Fruit fly (Drosophila melanogaster) whole organism, embryonic: Measurements from ENCODE around the gene SclA.

Experiments used
- Atf-2 ChIP-seq: fragments of 200-800 bp; sonication (Bioruptor generic); optimal IDR thresholded peaks from 2 replicates; lab custom pipeline; 2016; ENCODE audit warnings: missing biosample characterization, missing genetic modification characterization
- B-H2 ChIP-seq: fragments of 200-800 bp; sonication (Bioruptor generic); optimal IDR thresholded peaks from 2 replicates; lab custom pipeline; 2018; ENCODE audit warnings: missing biosample characterization, mild to moderate bottlenecking, missing genetic modification characterization
- CG10209 ChIP-seq: fragments of 200-800 bp; sonication (Bioruptor generic); optimal IDR thresholded peaks from 3 replicates; lab custom pipeline; 2017; ENCODE audit warnings: missing biosample characterization, mild to moderate bottlenecking, missing genetic modification characterization, missing genetic modification reagents
- CG10565 ChIP-seq: fragments of 200-800 bp; sonication (Bioruptor generic); optimal IDR thresholded peaks from 3 replicates; lab custom pipeline; 2016; ENCODE audit warnings: missing biosample characterization, mild to moderate bottlenecking, missing genetic modification characterization
- CG11247 ChIP-seq: fragments of 200-800 bp; sonication (Bioruptor generic); IDR thresholded peaks from 2 replicates; pipeline ENCODE4 v1.3.6; 2022; ENCODE audit warnings: missing biosample characterization, missing genetic modification characterization
- CG11560 ChIP-seq: fragments of 200-800 bp; sonication (Bioruptor generic); IDR thresholded peaks from 3 replicates; pipeline ENCODE4 v1.3.6; 2022; ENCODE audit warnings: missing biosample characterization, missing genetic modification characterization
- CG12659 ChIP-seq: fragments of 200-800 bp; sonication (Bioruptor generic); optimal IDR thresholded peaks from 3 replicates; lab custom pipeline; 2017; ENCODE audit warnings: mild to moderate bottlenecking, missing biosample characterization, missing genetic modification reagents, missing genetic modification characterization
- CG13894 ChIP-seq: fragments of 200-800 bp; sonication (Bioruptor generic); optimal IDR thresholded peaks from 3 replicates; lab custom pipeline; 2018; ENCODE audit warnings: missing biosample characterization, mild to moderate bottlenecking, missing genetic modification characterization, moderate library complexity
- CG15269 ChIP-seq: fragments of 200-800 bp; sonication (Bioruptor generic); optimal IDR thresholded peaks from 2 replicates; lab custom pipeline; 2018; ENCODE audit warnings: missing biosample characterization, mild to moderate bottlenecking, missing genetic modification characterization, moderate library complexity
- CG15514 ChIP-seq: fragments of 200-800 bp; sonication (Bioruptor generic); optimal IDR thresholded peaks from 3 replicates; lab custom pipeline; 2017; ENCODE audit warnings: missing biosample characterization, missing genetic modification characterization, mild to moderate bottlenecking, moderate library complexity, missing genetic modification reagents
- CG1603 ChIP-seq: fragments of 200-800 bp; sonication (Bioruptor generic); optimal IDR thresholded peaks from 2 replicates; lab custom pipeline; 2019; ENCODE audit warnings: missing biosample characterization, mild to moderate bottlenecking, missing genetic modification characterization, moderate library complexity
- CG16813 ChIP-seq: fragments of 200-800 bp; sonication (Bioruptor generic); IDR thresholded peaks from 3 replicates; pipeline ENCODE4 v1.3.6; 2022; ENCODE audit warnings: missing biosample characterization, missing genetic modification characterization; ENCODE audit not compliant: partially characterized antibody
- CG17186 ChIP-seq: fragments of 200-800 bp; sonication (Bioruptor generic); optimal IDR thresholded peaks from 3 replicates; lab custom pipeline; 2017; ENCODE audit warnings: missing biosample characterization, missing genetic modification reagents, missing genetic modification characterization
- CG17359 ChIP-seq: fragments of 200-800 bp; sonication (Bioruptor generic); optimal IDR thresholded peaks from 3 replicates; lab custom pipeline; 2018; ENCODE audit warnings: missing biosample characterization, mild to moderate bottlenecking, missing genetic modification characterization, moderate library complexity
- CG18599 ChIP-seq: fragments of 200-800 bp; sonication (Bioruptor generic); optimal IDR thresholded peaks from 3 replicates; lab custom pipeline; 2017; ENCODE audit warnings: missing biosample characterization, missing genetic modification characterization, mild to moderate bottlenecking, moderate library complexity, missing genetic modification reagents
- CG2116 ChIP-seq: fragments of 200-800 bp; sonication (Bioruptor generic); optimal IDR thresholded peaks from 3 replicates; lab custom pipeline; 2018; ENCODE audit warnings: missing biosample characterization, mild to moderate bottlenecking, missing genetic modification characterization
- CG2120 ChIP-seq: fragments of 200-800 bp; sonication (Bioruptor generic); optimal IDR thresholded peaks from 3 replicates; lab custom pipeline; 2016; ENCODE audit warnings: missing biosample characterization, missing genetic modification characterization
- CG32767 ChIP-seq: fragments of 200-800 bp; sonication (Bioruptor generic); IDR thresholded peaks from 2 replicates; pipeline ENCODE4 v1.3.6; 2022; ENCODE audit warnings: missing biosample characterization, missing genetic modification characterization
- CG33557 ChIP-seq: fragments of 200-800 bp; sonication (Bioruptor generic); optimal IDR thresholded peaks from 2 replicates; lab custom pipeline; 2019; ENCODE audit warnings: missing biosample characterization, mild to moderate bottlenecking, missing genetic modification characterization, moderate library complexity
- CG34376 ChIP-seq: fragments of 200-800 bp; sonication (Bioruptor generic); optimal IDR thresholded peaks from 2 replicates; lab custom pipeline; 2018; ENCODE audit warnings: missing biosample characterization, mild to moderate bottlenecking, missing genetic modification characterization
- CG4820 ChIP-seq: fragments of 200-800 bp; sonication (Bioruptor generic); optimal IDR thresholded peaks from 3 replicates; lab custom pipeline; 2016; ENCODE audit warnings: missing biosample characterization, missing genetic modification characterization
- CG8924 ChIP-seq: fragments of 200-800 bp; optimal IDR thresholded peaks from 3 replicates; lab custom pipeline; 2019; ENCODE audit warnings: missing biosample characterization, mild to moderate bottlenecking, missing genetic modification characterization, moderate library complexity
- D19A ChIP-seq: fragments of 200-800 bp; optimal IDR thresholded peaks from 3 replicates; lab custom pipeline; 2019; ENCODE audit warnings: missing biosample characterization, mild to moderate bottlenecking, missing genetic modification characterization, moderate library complexity
- Dref ChIP-seq: fragments of 200-800 bp; sonication (Bioruptor generic); IDR thresholded peaks from 2 replicates; pipeline ENCODE4 v1.3.6; 2022; ENCODE audit warnings: missing biosample characterization, missing genetic modification characterization
- E2f2 ChIP-seq: fragments of 200-800 bp; sonication (Bioruptor generic); IDR thresholded peaks from 2 replicates; pipeline ENCODE4 v1.3.6; 2022; ENCODE audit warnings: missing biosample characterization, missing genetic modification characterization
- GATAe ChIP-seq: fragments of 200-800 bp; sonication (Bioruptor generic); conservative IDR thresholded peaks from 2 replicates; pipeline ENCODE4 v1.3.6; 2022; ENCODE audit warnings: missing biosample characterization, missing genetic modification characterization
- Hmx ChIP-seq: fragments of 200-800 bp; sonication (Bioruptor generic); optimal IDR thresholded peaks from 2 replicates; lab custom pipeline; 2016; ENCODE audit warnings: missing biosample characterization, missing genetic modification characterization
- Hr3 ChIP-seq: fragments of 200-800 bp; sonication (Bioruptor generic); optimal IDR thresholded peaks from 3 replicates; lab custom pipeline; 2016; ENCODE audit warnings: missing biosample characterization, missing genetic modification characterization
- Lpt ChIP-seq: fragments of >200 bp; optimal IDR thresholded peaks from 2 replicates; lab custom pipeline; 2018; ENCODE audit warnings: missing biosample characterization, missing genetic modification characterization
- MESR4 ChIP-seq: fragments of 200-800 bp; sonication (Bioruptor generic); optimal IDR thresholded peaks from 2 replicates; lab custom pipeline; 2018; ENCODE audit warnings: missing biosample characterization, mild to moderate bottlenecking, missing genetic modification characterization, moderate library complexity
- MTF-1 ChIP-seq: fragments of 200-800 bp; sonication (Bioruptor generic); optimal IDR thresholded peaks from 2 replicates; lab custom pipeline; 2018; ENCODE audit warnings: missing biosample characterization, mild to moderate bottlenecking, missing genetic modification characterization, borderline replicate concordance
- Side ChIP-seq: fragments of 200-800 bp; sonication (Bioruptor generic); optimal IDR thresholded peaks from 2 replicates; lab custom pipeline; 2016; ENCODE audit warnings: missing biosample characterization, missing genetic modification characterization
- Sox102F ChIP-seq: fragments of 200-800 bp; sonication (Bioruptor generic); optimal IDR thresholded peaks from 2 replicates; lab custom pipeline; 2018; ENCODE audit warnings: missing biosample characterization, mild to moderate bottlenecking, missing genetic modification characterization, moderate library complexity
- abd-A ChIP-seq: fragments of 200-800 bp; sonication (Bioruptor generic); optimal IDR thresholded peaks from 3 replicates; lab custom pipeline; 2019; ENCODE audit warnings: missing biosample characterization, mild to moderate bottlenecking, missing genetic modification characterization, moderate library complexity
- ac ChIP-seq: fragments of 200-800 bp; sonication (Bioruptor generic); optimal IDR thresholded peaks from 3 replicates; lab custom pipeline; 2017; ENCODE audit warnings: missing biosample characterization, mild to moderate bottlenecking, missing genetic modification characterization
- ase ChIP-seq: fragments of 200-800 bp; sonication (Bioruptor generic); IDR thresholded peaks from 3 replicates; pipeline ENCODE4 v1.3.6; 2022; ENCODE audit warnings: missing biosample characterization, missing genetic modification characterization
- dm ChIP-seq: fragments of 200-800 bp; sonication (Bioruptor generic); optimal IDR thresholded peaks from 3 replicates; lab custom pipeline; 2016; ENCODE audit warnings: missing biosample characterization, missing genetic modification characterization
- en ChIP-seq: fragments of 200-800 bp; sonication (Bioruptor generic); optimal IDR thresholded peaks from 2 replicates; lab custom pipeline; 2016; ENCODE audit warnings: missing biosample characterization, missing genetic modification characterization
- grn ChIP-seq: fragments of 200-800 bp; sonication (Bioruptor generic); optimal IDR thresholded peaks from 3 replicates; lab custom pipeline; 2017; ENCODE audit warnings: missing biosample characterization, missing genetic modification characterization
- gt ChIP-seq: fragments of 200-800 bp; sonication (Bioruptor generic); IDR thresholded peaks from 2 replicates; pipeline ENCODE4 v1.3.6; 2022; ENCODE audit warnings: missing biosample characterization, missing genetic modification characterization
- lov ChIP-seq, 2 experiments: fragments of 200-800 bp in 1 of 2; fragments of >200 bp in 1 of 2; sonication (Bioruptor generic) in 1 of 2; IDR thresholded peaks in 1 of 2; optimal IDR thresholded peaks in 1 of 2; 2 replicates in 1 of 2; 3 replicates in 1 of 2; pipeline versions ENCODE4 v1.3.6 to Lab custom; 2017 to 2022; ENCODE audit warnings: missing biosample characterization in 1 of 2, missing genetic modification characterization in 1 of 2
- mirr ChIP-seq: fragments of 200-800 bp; sonication (Bioruptor generic); optimal IDR thresholded peaks from 3 replicates; lab custom pipeline; 2018; ENCODE audit warnings: missing biosample characterization, mild to moderate bottlenecking, missing genetic modification characterization
- nerfin-1 ChIP-seq: fragments of 200-800 bp; sonication (Bioruptor generic); optimal IDR thresholded peaks from 3 replicates; lab custom pipeline; 2019; ENCODE audit warnings: missing biosample characterization, mild to moderate bottlenecking, missing genetic modification characterization, moderate library complexity
- otp ChIP-seq: fragments of 200-800 bp; sonication (Bioruptor generic); IDR thresholded peaks from 3 replicates; pipeline ENCODE4, ENCODE4 v1.3.6; 2022; ENCODE audit warnings: missing biosample characterization, missing genetic modification characterization
- repo ChIP-seq: fragments of 200-800 bp; sonication (Bioruptor generic); optimal IDR thresholded peaks from 2 replicates; lab custom pipeline; 2016; ENCODE audit warnings: missing biosample characterization, missing genetic modification characterization
- run ChIP-seq: fragments of 200-800 bp; sonication (Bioruptor generic); optimal IDR thresholded peaks from 3 replicates; lab custom pipeline; 2018; ENCODE audit warnings: missing biosample characterization, mild to moderate bottlenecking, missing genetic modification characterization
- shn ChIP-seq: fragments of 200-800 bp; sonication (Bioruptor generic); optimal IDR thresholded peaks from 3 replicates; lab custom pipeline; 2016; ENCODE audit warnings: missing biosample characterization, missing genetic modification characterization
- trem ChIP-seq: fragments of 200-800 bp; optimal IDR thresholded peaks from 3 replicates; lab custom pipeline; 2019; ENCODE audit warnings: missing biosample characterization, mild to moderate bottlenecking, missing genetic modification characterization, moderate library complexity
- vnd ChIP-seq: fragments of 200-800 bp; sonication (Bioruptor generic); IDR thresholded peaks from 3 replicates; pipeline ENCODE4 v1.3.6; 2022; ENCODE audit warnings: missing biosample characterization, missing genetic modification characterization; ENCODE audit not compliant: partially characterized antibody
- wdn ChIP-seq: fragments of 200-800 bp; sonication (Bioruptor generic); IDR thresholded peaks from 2 replicates; pipeline ENCODE4 v1.3.6; 2022; ENCODE audit warnings: missing biosample characterization, missing genetic modification characterization

SclA gene

dm6 chr2L:16879288-16879687 lies 41.5 kb downstream of the SclA start, which contains the start of the genes CG32832, CG31743 and CG34313 (continued):
- no peak for TF ChIP-seq repo
- TF ChIP-seq dm = no peak
- no peak for TF ChIP-seq CG17359
- peak; percentile 44 for TF ChIP-seq CG15514
- no peak for TF ChIP-seq mirr (GFP tag; lab: Kevin White, UChicago)
- TF ChIP-seq trem (tag; lab: Kevin White, UChicago) = peak; percentile 93
- TF ChIP-seq MESR4 = peak; percentile 38
- TF ChIP-seq GATAe (GFP tag; lab: Robert Waterston, UW) = no peak
- TF ChIP-seq wdn (GFP tag; lab: Robert Waterston, UW) = no peak
- no peak for TF ChIP-seq CG4820 (GFP tag; lab: Kevin White, UChicago)
- no peak for TF ChIP-seq D19A (tag; lab: Kevin White, UChicago)
- TF ChIP-seq CG10565 (GFP tag; lab: Kevin White, UChicago) = no peak
- TF ChIP-seq CG13894 = no peak
- TF ChIP-seq gt (GFP tag; lab: Robert Waterston, UW) = no peak
- no peak for TF ChIP-seq Lpt (GFP tag; lab: Kevin White, UChicago)
- no peak for TF ChIP-seq CG34376 (GFP tag; lab: Kevin White, UChicago)
- TF ChIP-seq CG11247 (GFP tag; lab: Robert Waterston, UW) = no peak
- no peak for TF ChIP-seq run (tag; lab: Kevin White, UChicago)
- no peak for TF ChIP-seq ase (GFP tag; lab: Robert Waterston, UW)
- TF ChIP-seq B-H2 (GFP tag; lab: Kevin White, UChicago) = no peak
- TF ChIP-seq vnd = peak; percentile 42; the same call in 1 of the 3 replicates
- no peak for TF ChIP-seq otp (GFP tag; lab: Robert Waterston, UW)
- TF ChIP-seq CG1603 (tag; lab: Kevin White, UChicago) = peak; percentile 55
- TF ChIP-seq CG32767 (GFP tag; lab: Robert Waterston, UW) = no peak
- TF ChIP-seq CG16813 (GFP tag; lab: Robert Waterston, UW) = peak; percentile 74
- no peak for TF ChIP-seq ac (GFP tag; lab: Kevin White, UChicago)
- TF ChIP-seq grn (GFP tag; lab: Kevin White, UChicago) = no peak
- no peak for TF ChIP-seq MTF-1
- TF ChIP-seq CG15269 (tag; lab: Kevin White, UChicago) = no peak
- TF ChIP-seq Dref (GFP tag; lab: Robert Waterston, UW) = peak; percentile 87
- TF ChIP-seq CG12659 (GFP tag; lab: Kevin White, UChicago) = peak; percentile 19
- no peak for TF ChIP-seq CG2120 (GFP tag; lab: Kevin White, UChicago)
- TF ChIP-seq CG18599 (GFP tag; lab: Kevin White, UChicago) = no peak
- TF ChIP-seq Side (GFP tag; lab: Kevin White, UChicago) = no peak
- no peak for TF ChIP-seq Hmx (GFP tag; lab: Kevin White, UChicago)
- TF ChIP-seq lov (optimal IDR thresholded peaks at IDR 0.05; lab: Kevin White, UChicago) = no peak
- TF ChIP-seq lov (GFP tag; IDR thresholded peaks at IDR 0.05; lab: Robert Waterston, UW) = no peak
- no peak for TF ChIP-seq Sox102F (GFP tag; lab: Kevin White, UChicago)
- no peak for TF ChIP-seq en (GFP tag; lab: Kevin White, UChicago)
- TF ChIP-seq CG33557 = no peak
- TF ChIP-seq CG11560 (tag; lab: Robert Waterston, UW) = no peak
- peak; percentile 98 for TF ChIP-seq E2f2
- TF ChIP-seq nerfin-1 = no peak
- TF ChIP-seq CG8924 (tag; lab: Kevin White, UChicago) = no peak
- TF ChIP-seq Atf-2 (GFP tag; lab: Kevin White, UChicago) = no peak
- TF ChIP-seq shn (GFP tag; lab: Kevin White, UChicago) = no peak
- no peak for TF ChIP-seq CG17186 (GFP tag; lab: Kevin White, UChicago)
- TF ChIP-seq CG10209 (GFP tag; lab: Kevin White, UChicago) = no peak
- no peak for TF ChIP-seq abd-A (tag; lab: Kevin White, UChicago)
- TF ChIP-seq Hr3 (GFP tag; lab: Kevin White, UChicago) = no peak
- TF ChIP-seq CG2116 (GFP tag; lab: Kevin White, UChicago) = peak; percentile 49
